Fruit fly (Drosophila melanogaster) whole organism, prepupa: ENCODE measurements around the gene CG14298.

Experiments used
- CG10631 ChIP-seq: fragments of 200-800 bp; sonication (Bioruptor generic); optimal IDR thresholded peaks from 2 replicates; lab custom pipeline; 2016; ENCODE audit warnings: missing biosample characterization, missing genetic modification characterization
- CG10669 ChIP-seq: fragments of 200-800 bp; sonication (Bioruptor generic); optimal IDR thresholded peaks from 3 replicates; lab custom pipeline; 2018; ENCODE audit warnings: missing biosample characterization, mild to moderate bottlenecking, missing genetic modification characterization, moderate library complexity
- CG11294 ChIP-seq: fragments of 200-800 bp; sonication (Bioruptor generic); IDR thresholded peaks from 2 replicates; pipeline ENCODE4 v1.3.6; 2022; ENCODE audit warnings: missing biosample characterization, missing genetic modification characterization
- CG11902 ChIP-seq: fragments of 200-800 bp; sonication (Bioruptor generic); optimal IDR thresholded peaks from 3 replicates; lab custom pipeline; 2016; ENCODE audit warnings: missing biosample characterization, missing genetic modification characterization
- CG1621 ChIP-seq: fragments of 200-800 bp; sonication (Bioruptor generic); optimal IDR thresholded peaks from 3 replicates; lab custom pipeline; 2018; ENCODE audit warnings: missing biosample characterization, mild to moderate bottlenecking, missing genetic modification characterization
- CG16779 ChIP-seq: fragments of 200-800 bp; sonication (Bioruptor generic); optimal IDR thresholded peaks from 3 replicates; lab custom pipeline; 2017; ENCODE audit warnings: missing biosample characterization, mild to moderate bottlenecking, missing genetic modification characterization
- CG3032 ChIP-seq: fragments of 200-800 bp; optimal IDR thresholded peaks from 2 replicates; lab custom pipeline; 2019; ENCODE audit warnings: missing biosample characterization, mild to moderate bottlenecking, missing genetic modification characterization, moderate library complexity
- CG31627 ChIP-seq: fragments of 200-800 bp; sonication (Bioruptor generic); optimal IDR thresholded peaks from 3 replicates; lab custom pipeline; 2016; ENCODE audit warnings: missing biosample characterization, missing genetic modification characterization
- CG32006 ChIP-seq: fragments of 200-800 bp; sonication (Bioruptor generic); optimal IDR thresholded peaks from 3 replicates; lab custom pipeline; 2017; ENCODE audit warnings: missing biosample characterization, mild to moderate bottlenecking, missing genetic modification characterization
- CG34406 ChIP-seq: fragments of 200-800 bp; sonication (Bioruptor generic); optimal IDR thresholded peaks from 3 replicates; lab custom pipeline; 2016; ENCODE audit warnings: missing biosample characterization, missing genetic modification characterization
- CG3919 ChIP-seq: fragments of 200-800 bp; sonication (Bioruptor generic); optimal IDR thresholded peaks from 3 replicates; lab custom pipeline; 2016; ENCODE audit warnings: missing biosample characterization, missing genetic modification characterization
- CG4318 ChIP-seq: fragments of 200-800 bp; sonication (Bioruptor generic); optimal IDR thresholded peaks from 3 replicates; lab custom pipeline; 2017; ENCODE audit warnings: missing biosample characterization, mild to moderate bottlenecking, missing genetic modification characterization
- CG6163 ChIP-seq: fragments of 200-800 bp; sonication (Bioruptor generic); IDR thresholded peaks from 3 replicates; pipeline ENCODE4 v1.3.6; 2022; ENCODE audit warnings: missing biosample characterization, missing genetic modification characterization
- CG6276 ChIP-seq: fragments of 200-800 bp; sonication (Bioruptor generic); optimal IDR thresholded peaks from 2 replicates; lab custom pipeline; 2017; ENCODE audit warnings: missing biosample characterization, mild to moderate bottlenecking, missing genetic modification characterization
- CG6792 ChIP-seq: fragments of 200-800 bp; sonication (Bioruptor generic); optimal IDR thresholded peaks from 3 replicates; lab custom pipeline; 2016; ENCODE audit warnings: missing biosample characterization, missing genetic modification characterization
- CG6808 ChIP-seq: fragments of 200-800 bp; sonication (Bioruptor generic); optimal IDR thresholded peaks from 3 replicates; lab custom pipeline; 2017; ENCODE audit warnings: missing biosample characterization, missing genetic modification characterization, mild to moderate bottlenecking, moderate library complexity, missing genetic modification reagents
- CG6854 ChIP-seq: fragments of 200-800 bp; sonication (Bioruptor generic); optimal IDR thresholded peaks from 2 replicates; lab custom pipeline; 2017; ENCODE audit warnings: missing biosample characterization, mild to moderate bottlenecking, missing genetic modification characterization
- CG8119 ChIP-seq: fragments of 200-800 bp; sonication (Bioruptor generic); IDR thresholded peaks from 3 replicates; pipeline ENCODE4 v1.3.6; 2022; ENCODE audit warnings: missing biosample characterization, missing genetic modification characterization
- CG8319 ChIP-seq: fragments of 200-800 bp; sonication (Bioruptor generic); optimal IDR thresholded peaks from 3 replicates; lab custom pipeline; 2016; ENCODE audit warnings: missing biosample characterization, missing genetic modification characterization
- CG8632 ChIP-seq: fragments of 200-800 bp; sonication (Bioruptor generic); optimal IDR thresholded peaks from 3 replicates; lab custom pipeline; 2016; ENCODE audit warnings: missing biosample characterization, missing genetic modification characterization
- CG9139 ChIP-seq: fragments of 200-800 bp; sonication (Bioruptor generic); optimal IDR thresholded peaks from 3 replicates; lab custom pipeline; 2017; ENCODE audit warnings: missing biosample characterization, mild to moderate bottlenecking, missing genetic modification characterization
- Eip78C ChIP-seq: fragments of 200-800 bp; sonication (Bioruptor generic); peaks from one replicate; lab custom pipeline; 2016; ENCODE audit warnings: missing biosample characterization, missing genetic modification characterization
- Ets21C ChIP-seq: fragments of 200-800 bp; sonication (Bioruptor generic); optimal IDR thresholded peaks from 3 replicates; lab custom pipeline; 2016; ENCODE audit warnings: missing biosample characterization, missing genetic modification characterization
- Gug ChIP-seq: fragments of 200-800 bp; sonication (Bioruptor generic); IDR thresholded peaks from 2 replicates; pipeline ENCODE4 v1.3.6; 2022; ENCODE audit warnings: missing biosample characterization, missing genetic modification characterization
- Hr39 ChIP-seq: fragments of 200-800 bp; sonication (Bioruptor generic); optimal IDR thresholded peaks from 2 replicates; lab custom pipeline; 2016; ENCODE audit warnings: missing biosample characterization, missing genetic modification characterization
- Lpt ChIP-seq: fragments of 200-800 bp; sonication (Bioruptor generic); optimal IDR thresholded peaks from 3 replicates; lab custom pipeline; 2016; ENCODE audit warnings: missing biosample characterization, missing genetic modification characterization
- Sox14 ChIP-seq: fragments of 200-800 bp; sonication (Bioruptor generic); optimal IDR thresholded peaks from 3 replicates; lab custom pipeline; 2016; ENCODE audit warnings: missing biosample characterization, missing genetic modification characterization
- Sox15 ChIP-seq: fragments of 200-800 bp; sonication (Bioruptor generic); optimal IDR thresholded peaks from 3 replicates; lab custom pipeline; 2016; ENCODE audit warnings: missing biosample characterization, missing genetic modification characterization
- acj6 ChIP-seq: fragments of 200-800 bp; sonication (Bioruptor generic); optimal IDR thresholded peaks from 3 replicates; lab custom pipeline; 2016; ENCODE audit warnings: missing biosample characterization, missing genetic modification characterization
- cyc ChIP-seq: fragments of 200-800 bp; sonication (Bioruptor generic); optimal IDR thresholded peaks from 3 replicates; lab custom pipeline; 2016; ENCODE audit warnings: missing biosample characterization, missing genetic modification characterization
- dac ChIP-seq: fragments of 200-800 bp; sonication (Bioruptor generic); optimal IDR thresholded peaks from 2 replicates; lab custom pipeline; 2017; ENCODE audit warnings: missing biosample characterization, mild to moderate bottlenecking, missing genetic modification characterization
- dsx ChIP-seq: fragments of 200-800 bp; optimal IDR thresholded peaks from 3 replicates; lab custom pipeline; 2019; ENCODE audit warnings: missing biosample characterization, mild to moderate bottlenecking, missing genetic modification characterization, moderate library complexity; ENCODE audit not compliant: poor library complexity, severe bottlenecking
- eg ChIP-seq: fragments of 200-800 bp; sonication (Bioruptor generic); IDR thresholded peaks from 3 replicates; pipeline ENCODE4 v1.3.6; 2022; ENCODE audit warnings: missing biosample characterization, missing genetic modification characterization
- esn ChIP-seq: fragments of 200-800 bp; sonication (Bioruptor generic); optimal IDR thresholded peaks from 2 replicates; lab custom pipeline; 2016; ENCODE audit warnings: missing biosample characterization, mild to moderate bottlenecking, missing genetic modification characterization, moderate library complexity
- fd85E ChIP-seq: fragments of 200-800 bp; sonication (Bioruptor generic); optimal IDR thresholded peaks from 3 replicates; lab custom pipeline; 2016; ENCODE audit warnings: missing biosample characterization, missing genetic modification characterization
- fkh ChIP-seq: fragments of 200-800 bp; sonication (Bioruptor generic); optimal IDR thresholded peaks from 3 replicates; lab custom pipeline; 2017; ENCODE audit warnings: missing biosample characterization, mild to moderate bottlenecking, missing genetic modification characterization, moderate library complexity
- net ChIP-seq: fragments of 200-800 bp; sonication (Bioruptor generic); optimal IDR thresholded peaks from 3 replicates; lab custom pipeline; 2016; ENCODE audit warnings: missing biosample characterization, missing genetic modification characterization
- pdm3 ChIP-seq: fragments of 200-800 bp; sonication (Bioruptor generic); optimal IDR thresholded peaks from 3 replicates; lab custom pipeline; 2016; ENCODE audit warnings: missing biosample characterization, missing genetic modification characterization
- salr ChIP-seq, 2 experiments: fragments of 200-800 bp; sonication (Bioruptor generic); optimal IDR thresholded peaks; 3 replicates each; lab custom pipeline; 2016 to 2018; ENCODE audit warnings: missing biosample characterization in 2 of 2, missing genetic modification characterization in 2 of 2, mild to moderate bottlenecking in 1 of 2
- ss ChIP-seq, 2 experiments: fragments of 200-800 bp; sonication (Bioruptor generic); optimal IDR thresholded peaks; 2 replicates in 1 of 2; 3 replicates in 1 of 2; lab custom pipeline; 2017 to 2018; ENCODE audit warnings: mild to moderate bottlenecking in 2 of 2, missing biosample characterization in 2 of 2, missing genetic modification characterization in 2 of 2, moderate library complexity in 1 of 2
- svp ChIP-seq: fragments of 200-800 bp; sonication (Bioruptor generic); peaks from one replicate; lab custom pipeline; 2016; ENCODE audit warnings: missing biosample characterization, missing genetic modification characterization
- topi ChIP-seq: fragments of 200-800 bp; sonication (Bioruptor generic); optimal IDR thresholded peaks from 3 replicates; lab custom pipeline; 2016; ENCODE audit warnings: missing biosample characterization, missing genetic modification characterization
- vri ChIP-seq: fragments of 200-800 bp; sonication (Bioruptor generic); optimal IDR thresholded peaks from 3 replicates; lab custom pipeline; 2016; ENCODE audit warnings: missing biosample characterization, mild to moderate bottlenecking, missing genetic modification characterization

The CG14298 gene

dm6 chr3R:18917976-18918871, 42.9 kb downstream of the CG14298 start (continued):
- TF ChIP-seq salr (GFP tag; optimal IDR thresholded peaks at IDR 0.05; lab: Kevin White, UChicago) (no peak), acj6 (GFP tag; lab: Kevin White, UChicago) (no peak), dac (no peak), CG8119 (GFP tag; lab: Robert Waterston, UW) (no peak), CG10669 (GFP tag; lab: Kevin White, UChicago) (peak; percentile 5), CG31627 (GFP tag; lab: Kevin White, UChicago) (no peak), cyc (GFP tag; lab: Kevin White, UChicago) (no peak), CG3032 (no peak), topi (GFP tag; lab: Kevin White, UChicago) (peak; percentile 36), CG1621 (tag; lab: Kevin White, UChicago) (no peak)

dm6 chr3R:18918872-18919339, 43.6 kb downstream of the CG14298 start:
- peak; percentile 29 for TF ChIP-seq Sox14
- peak; percentile 4 for TF ChIP-seq net (GFP tag; lab: Kevin White, UChicago)
- TF ChIP-seq Eip78C (GFP tag; lab: Kevin White, UChicago), result no peak
- TF ChIP-seq CG6792 (GFP tag; lab: Kevin White, UChicago), result no peak
- no peak for TF ChIP-seq CG6854 (GFP tag; lab: Kevin White, UChicago)
- no peak for TF ChIP-seq CG6163 (GFP tag; lab: Robert Waterston, UW)
- TF ChIP-seq fkh (GFP tag; lab: Kevin White, UChicago), result peak; percentile 75
- peak; percentile 40; the same call in 1 of the 3 replicates for TF ChIP-seq eg (GFP tag; lab: Robert Waterston, UW)
- peak in 1 of 2 experiments; percentile 9 for TF ChIP-seq ss (GFP tag; optimal IDR thresholded peaks at IDR 0.05; lab: Kevin White, UChicago)
- TF ChIP-seq CG11902 (GFP tag; lab: Kevin White, UChicago), result no peak
- TF ChIP-seq vri (GFP tag; lab: Kevin White, UChicago), result peak; percentile 83
- no peak for TF ChIP-seq CG8632 (GFP tag; lab: Kevin White, UChicago)
- TF ChIP-seq dac, result peak; percentile 4
- TF ChIP-seq dsx (GFP tag; lab: Kevin White, UChicago), result no peak
- TF ChIP-seq, all 60 proteins: peak for 7

- TF ChIP-seq CG3032 (no peak), CG4318 (GFP tag; lab: Kevin White, UChicago) (no peak), CG10631 (GFP tag; lab: Kevin White, UChicago) (no peak), CG6163 (GFP tag; lab: Robert Waterston, UW) (peak; percentile 38; the same call in 2 of the 3 replicates), vri (GFP tag; lab: Kevin White, UChicago) (peak; percentile 4), Sox14 (peak; percentile 32), CG8632 (GFP tag; lab: Kevin White, UChicago) (no peak), fkh (GFP tag; lab: Kevin White, UChicago) (peak; percentile 73), CG3919 (no peak), CG10669 (GFP tag; lab: Kevin White, UChicago) (no peak), CG6854 (GFP tag; lab: Kevin White, UChicago) (no peak), ss (GFP tag; optimal IDR thresholded peaks at IDR 0.05; lab: Kevin White, UChicago) (peak in 1 of 2 experiments; percentile 8), CG32006 (GFP tag; lab: Kevin White, UChicago) (peak; percentile 13), acj6 (GFP tag; lab: Kevin White, UChicago) (no peak), CG11294 (no peak), eg (GFP tag; lab: Robert Waterston, UW) (no peak), pdm3 (GFP tag; lab: Kevin White, UChicago) (no peak), CG6808 (GFP tag; lab: Kevin White, UChicago) (no peak), fd85E (no peak), CG8319 (no peak), Ets21C (GFP tag; lab: Kevin White, UChicago) (no peak), esn (GFP tag; lab: Kevin White, UChicago) (no peak), CG34406 (GFP tag; lab: Kevin White, UChicago) (no peak), CG6276 (GFP tag; lab: Kevin White, UChicago) (no peak), Lpt (GFP tag; lab: Kevin White, UChicago) (no peak), CG16779 (tag; lab: Kevin White, UChicago) (no peak), Sox15 (GFP tag; lab: Kevin White, UChicago) (no peak), Hr39 (GFP tag; lab: Kevin White, UChicago) (no peak), CG1621 (tag; lab: Kevin White, UChicago) (no peak), CG9139 (GFP tag; lab: Kevin White, UChicago) (no peak), Gug (no peak), svp (GFP tag; lab: Kevin White, UChicago) (no peak), dsx (GFP tag; lab: Kevin White, UChicago) (no peak), topi (GFP tag; lab: Kevin White, UChicago) (no peak)
Measured at dm6 chr3R:18923208-18923761, 48.0 kb downstream of the CG14298 start.
